Worm (Caenorhabditis elegans) whole organism, dauer: Measurements from ENCODE around the gene D1046.4.

Experiments
- unc-62 ChIP-seq: sonication (generic microtip); optimal IDR thresholded peaks from 2 replicates; lab custom pipeline; 2017; ENCODE audit warnings: missing biosample characterization, missing genetic modification reagents, missing genetic modification characterization

The D1046.4 gene

DNA sequence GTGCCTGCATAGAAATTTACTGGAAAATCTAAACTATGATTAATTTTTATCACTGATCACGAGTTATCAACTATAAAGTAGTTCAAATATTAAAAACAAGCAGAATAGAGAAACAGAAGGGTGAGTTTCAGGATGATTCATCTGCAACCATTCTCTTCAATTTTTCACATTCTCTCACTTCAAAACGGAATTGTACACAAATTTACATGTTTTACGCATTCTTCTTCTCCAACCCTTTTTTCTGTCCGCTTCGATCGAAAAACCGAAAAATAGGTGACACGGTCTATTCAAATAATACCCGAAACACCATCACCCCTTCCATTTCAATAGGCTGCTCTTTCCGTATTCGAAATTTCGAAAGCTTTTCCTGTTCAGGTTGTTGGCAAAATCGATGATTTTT, at the start of gene D1046.4:
Gene D1046.4 (plus strand): TSS at position 301 of the 400 bp plus-strand sequence.
- TF ChIP-seq unc-62 (GFP tag; lab: Kevin White, UChicago) = no peak

- TF ChIP-seq unc-62 (GFP tag; lab: Kevin White, UChicago) = no peak
Observed at ce11 chrIV:8886228-8886627, 47.4 kb upstream of the D1046.4 start, which contains the start of gene C09G9.5. TSS of gene C09G9.5 (plus strand) at chrIV:8886528.

DNA sequence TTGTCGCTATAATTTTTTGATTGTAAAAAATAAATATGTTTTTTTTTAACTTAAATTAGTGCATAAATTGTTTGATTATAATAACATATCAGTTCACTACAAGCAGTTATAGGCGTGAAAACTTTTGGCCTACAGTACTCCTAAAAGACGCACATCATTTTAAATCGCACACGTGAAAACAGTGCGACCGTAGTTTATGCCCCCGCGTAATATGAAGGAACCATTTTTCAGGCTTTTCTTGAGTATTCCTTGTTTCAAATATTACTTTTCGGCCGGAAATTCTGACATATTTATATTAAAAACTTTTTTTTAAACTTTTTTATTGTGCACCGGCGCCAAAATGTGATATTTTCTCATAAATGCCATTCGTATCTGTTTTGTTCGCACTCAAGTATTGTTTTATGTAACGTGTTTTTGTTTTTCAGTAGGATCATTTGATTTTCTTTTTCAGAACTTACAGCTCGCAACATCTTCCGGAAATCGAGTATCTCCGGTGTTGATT, 45.1 kb upstream of the D1046.4 start, which contains the start of gene oma-1:
Gene oma-1 (plus strand): TSS at position 452 of the 502 bp plus-strand sequence.
- TF ChIP-seq unc-62 (GFP tag; lab: Kevin White, UChicago) = no peak

DNA sequence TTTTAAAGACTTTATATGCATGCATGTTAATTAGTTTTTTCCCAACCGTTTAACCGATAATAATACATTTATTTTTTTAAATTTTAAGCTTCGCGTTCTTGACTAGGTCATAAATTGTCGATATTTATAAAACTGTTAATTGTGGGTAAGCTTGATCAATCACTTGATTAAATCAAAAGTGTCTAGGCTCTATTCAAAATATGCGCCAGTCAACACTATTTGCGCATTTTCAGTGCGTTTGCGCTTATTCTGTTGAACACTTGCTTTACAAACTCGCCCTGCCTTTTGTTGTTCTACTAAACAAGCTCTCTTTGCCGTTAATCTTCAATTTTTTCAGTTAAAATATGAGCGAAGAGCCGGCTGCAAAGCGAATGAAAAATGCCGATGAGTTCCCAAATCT, 42.5 kb upstream of the D1046.4 start, which contains the start of gene spr-2:
Gene spr-2 (plus strand): TSS at position 332 of the 400 bp plus-strand sequence.
- TF ChIP-seq unc-62 (GFP tag; lab: Kevin White, UChicago) = no peak

DNA sequence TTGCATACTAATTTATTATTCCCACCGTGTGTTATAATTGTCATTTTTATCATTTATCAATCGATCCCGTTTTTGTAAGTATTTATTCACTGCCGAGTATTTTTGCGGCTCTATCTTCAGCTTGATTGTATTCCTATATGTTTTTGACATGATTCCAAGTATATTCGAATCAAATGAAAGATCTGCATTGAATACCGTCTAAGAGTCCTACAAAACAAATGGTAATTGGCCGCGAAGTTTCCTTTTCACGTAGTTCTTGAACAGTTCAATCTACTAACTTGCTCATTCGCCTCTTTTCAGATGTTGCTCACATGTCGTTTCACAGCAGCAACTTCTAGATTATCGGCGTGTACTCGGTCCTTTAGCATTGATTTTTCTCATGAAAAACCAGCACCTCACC, 41.1 kb upstream of the D1046.4 start, which contains the start of gene C27B7.2:
Gene C27B7.2 (plus strand): TSS at position 301 of the 400 bp plus-strand sequence.
- TF ChIP-seq unc-62 (GFP tag; lab: Kevin White, UChicago) = no peak

ce11 chrIV:8893746-8894145, 39.9 kb upstream of the D1046.4 start, which contains the start of gene rad-54.L2:
TSS of gene rad-54.L2 (plus strand) at chrIV:8894077.
- no peak for TF ChIP-seq unc-62 (GFP tag; lab: Kevin White, UChicago)

DNA sequence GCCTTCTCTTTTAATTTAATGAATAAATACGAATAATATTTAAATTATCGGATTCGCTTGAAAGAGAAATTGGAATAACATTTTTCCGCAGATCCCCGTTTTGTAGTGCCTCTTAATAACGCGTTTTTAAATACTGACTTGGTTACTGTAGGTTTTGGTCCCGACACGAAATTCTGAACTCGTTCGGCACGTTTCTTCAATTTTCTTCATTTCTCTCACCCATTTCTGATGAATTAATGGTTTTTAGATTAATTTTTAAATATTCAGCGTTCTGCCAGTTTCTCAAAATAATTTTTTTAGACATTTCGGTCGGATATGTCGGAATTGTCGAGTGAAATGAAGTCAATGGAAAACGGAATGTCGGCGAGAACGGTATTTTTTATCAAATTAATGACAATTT, 32.3 kb upstream of the D1046.4 start, which contains the start of gene C27B7.5:
Gene C27B7.5 (plus strand): TSS at position 301 of the 400 bp plus-strand sequence.
- no peak for TF ChIP-seq unc-62 (GFP tag; lab: Kevin White, UChicago)

ce11 chrIV:8906164-8906563, 27.5 kb upstream of the D1046.4 start, which contains the start of gene C27B7.6:
TSS of gene C27B7.6 (minus strand) at chrIV:8906345.
- TF ChIP-seq unc-62 (GFP tag; lab: Kevin White, UChicago) = no peak

DNA sequence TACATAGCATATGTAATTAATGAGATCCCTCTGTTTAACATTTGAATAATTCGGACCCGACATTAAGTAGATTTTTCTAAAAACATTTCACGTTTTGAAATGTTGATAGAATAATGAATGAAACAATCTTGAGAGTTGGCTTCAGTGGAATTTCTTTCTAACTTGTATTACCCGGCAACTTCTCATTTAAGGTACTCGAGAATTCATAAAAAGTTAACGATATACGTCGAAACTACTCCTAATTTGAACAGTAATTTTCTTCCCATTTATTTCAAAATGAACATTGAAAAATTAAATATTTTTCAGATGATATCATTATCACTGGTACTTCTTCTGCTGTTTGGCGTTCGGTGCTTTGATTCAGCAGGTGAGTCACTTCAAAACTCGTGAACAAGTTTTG, 26.9 kb upstream of the D1046.4 start, which contains the start of gene C27B7.7:
Gene C27B7.7 (plus strand): TSS at position 301 of the 400 bp plus-strand sequence.
- TF ChIP-seq unc-62 (GFP tag; lab: Kevin White, UChicago) = no peak

DNA sequence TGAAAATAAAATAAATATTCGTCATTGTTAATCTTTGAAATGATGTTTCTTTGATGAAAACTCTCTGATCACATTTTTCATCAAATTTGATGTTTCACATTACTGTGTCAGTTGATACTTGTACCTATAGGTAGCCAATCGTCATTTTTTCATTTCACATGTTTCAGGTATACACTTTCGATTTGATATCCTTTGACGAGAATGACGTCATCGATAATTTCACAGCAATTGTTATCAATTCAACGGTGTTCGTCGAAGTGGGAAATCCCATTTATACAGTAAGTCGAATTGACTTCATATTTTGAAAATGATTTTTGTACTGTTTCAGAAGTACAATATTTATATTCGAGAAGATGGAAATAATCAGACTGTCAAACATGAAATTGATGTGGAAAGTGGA, 19.5 kb upstream of the D1046.4 start:
- TF ChIP-seq unc-62 (GFP tag; lab: Kevin White, UChicago) = no peak

- no peak for TF ChIP-seq unc-62 (GFP tag; lab: Kevin White, UChicago)
Observed at ce11 chrIV:8916010-8916409, 17.7 kb upstream of the D1046.4 start, which contains the start of gene C27B7.9. TSS of gene C27B7.9 (minus strand) at chrIV:8916110.

DNA sequence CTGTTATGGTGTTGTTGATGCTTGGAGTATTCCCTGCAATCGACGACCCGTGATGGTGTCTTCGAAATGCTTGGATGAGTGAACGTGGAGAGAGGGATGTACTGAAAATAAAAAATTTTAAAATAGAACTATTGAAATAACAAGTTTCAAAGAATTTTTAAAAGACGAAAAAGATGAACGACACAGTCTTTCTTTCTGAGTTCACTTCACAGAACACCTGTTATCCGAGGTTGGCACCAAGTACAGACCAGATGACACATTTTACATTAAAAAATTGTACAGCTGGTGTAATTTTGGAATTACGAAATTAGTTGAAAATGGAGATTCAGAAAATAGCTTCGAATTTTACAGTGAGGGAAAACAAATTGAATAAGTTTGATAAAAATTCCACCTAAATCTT, 14.9 kb upstream of the D1046.4 start, which contains the start of gene rap-1:
Gene rap-1 (minus strand): TSS at position 101 of the 400 bp plus-strand sequence.
- no peak for TF ChIP-seq unc-62 (GFP tag; lab: Kevin White, UChicago)

DNA sequence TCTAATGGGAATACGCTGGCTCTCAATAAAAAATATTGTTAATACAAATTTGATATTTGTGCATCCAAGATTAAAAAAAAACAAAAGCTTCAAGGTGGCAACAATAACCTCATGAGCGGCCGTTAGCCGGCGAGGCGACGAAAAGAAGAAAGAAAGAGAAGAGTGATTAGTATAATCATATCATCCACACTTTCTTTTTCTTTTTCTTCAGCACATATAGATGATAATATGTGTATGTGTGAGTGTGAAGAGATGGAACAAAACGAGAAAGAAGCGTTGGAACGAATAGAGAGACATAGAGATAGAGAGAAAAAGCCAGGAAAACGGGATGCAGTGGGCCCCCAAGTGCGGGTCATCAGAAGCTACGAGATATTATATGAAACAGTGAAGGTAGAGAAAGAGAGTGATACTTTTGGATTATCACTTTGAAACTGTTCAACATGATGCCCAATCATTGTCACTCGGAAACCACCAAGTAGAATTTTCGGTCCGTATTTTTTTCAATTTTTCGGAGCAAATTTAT, 13.3 kb upstream of the D1046.4 start:
- TF ChIP-seq unc-62 (GFP tag; lab: Kevin White, UChicago) = no peak

DNA sequence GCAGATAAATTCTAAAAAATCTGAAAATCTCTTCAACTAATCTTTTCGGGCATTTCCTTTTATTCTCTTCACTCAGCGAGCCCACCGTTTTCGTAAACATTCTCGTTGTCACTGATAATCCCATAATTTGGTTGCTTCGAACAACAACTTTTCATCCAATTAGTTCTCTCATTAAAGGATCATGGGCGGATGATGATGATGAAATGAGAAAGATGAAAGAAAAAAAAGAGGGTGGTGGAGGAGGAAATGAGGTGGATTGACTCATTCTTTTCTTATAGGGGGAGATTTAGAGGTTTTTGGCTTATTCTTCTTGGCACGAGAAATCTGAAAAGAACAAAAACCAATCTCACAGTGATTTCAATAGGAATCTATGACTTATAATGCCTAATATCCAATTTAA, 12.5 kb upstream of the D1046.4 start:
- TF ChIP-seq unc-62 (GFP tag; lab: Kevin White, UChicago) = no peak

ce11 chrIV:8921956-8922355, 11.7 kb upstream of the D1046.4 start, which contains the start of gene D1046.16:
TSS of gene D1046.16 (plus strand) at chrIV:8922150.
- no peak for TF ChIP-seq unc-62 (GFP tag; lab: Kevin White, UChicago)

DNA sequence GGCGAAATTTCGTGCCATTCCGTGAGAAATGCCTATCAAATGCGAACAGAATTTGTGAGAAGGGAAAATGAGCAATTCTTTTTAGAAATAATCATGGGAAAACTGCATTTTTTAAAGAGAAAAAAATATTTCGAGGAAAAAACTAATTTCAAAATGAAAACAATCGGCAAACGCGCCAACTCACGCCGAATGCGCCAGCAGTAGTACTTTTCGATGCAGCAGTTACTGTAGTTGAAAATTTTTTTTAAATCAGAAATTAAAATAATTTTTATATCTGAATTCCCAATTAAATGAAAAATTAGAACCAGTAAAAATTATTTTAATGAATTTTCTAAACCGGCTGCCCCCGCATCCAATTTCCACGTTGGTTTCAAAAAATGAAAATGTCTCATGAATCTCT, 10.3 kb upstream of the D1046.4 start:
- no peak for TF ChIP-seq unc-62 (GFP tag; lab: Kevin White, UChicago)

DNA sequence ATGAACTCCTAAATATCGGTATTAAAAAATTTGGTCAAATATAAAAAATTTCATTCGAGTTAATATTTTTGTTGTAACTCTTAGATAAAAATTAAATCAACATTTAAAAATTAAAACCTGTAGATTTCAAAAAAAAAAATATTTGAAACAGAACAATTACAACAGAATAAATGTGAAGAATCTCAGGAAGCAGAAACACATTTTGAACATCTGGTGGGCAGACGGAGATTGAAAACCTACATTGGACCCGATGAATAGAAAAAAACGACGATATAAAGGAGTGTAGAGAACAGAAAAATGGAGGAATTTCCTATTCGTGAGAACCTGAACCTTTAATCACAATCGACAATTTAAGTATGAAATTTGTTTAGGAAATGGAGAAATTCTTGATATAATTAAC, 9.5 kb upstream of the D1046.4 start:
- no peak for TF ChIP-seq unc-62 (GFP tag; lab: Kevin White, UChicago)
